Worm (Caenorhabditis elegans) whole organism, L1 larva: Measurements from ENCODE around the gene ZK1128.7.

ENCODE experiments used
- C34B4.2 ChIP-seq: sonication (generic microtip); optimal IDR thresholded peaks from 2 replicates; lab custom pipeline; 2017; ENCODE audit warnings: mild to moderate bottlenecking, missing genetic modification characterization, missing compliant biosample characterization
- ama-1 ChIP-seq: fragments of 150-350 bp; optimal IDR thresholded peaks from 2 replicates; lab custom pipeline; 2014
- fkh-10 ChIP-seq: sonication (generic microtip); optimal IDR thresholded peaks from 2 replicates; lab custom pipeline; 2017; ENCODE audit warnings: missing biosample characterization, missing genetic modification reagents, missing genetic modification characterization
- grh-1 ChIP-seq: fragments of 200-800 bp; sonication (Bioruptor generic); IDR thresholded peaks from 2 replicates; pipeline ENCODE4 v1.3.6; 2022; ENCODE audit warnings: missing genetic modification reagents, missing genetic modification characterization, missing compliant biosample characterization
- mdl-1 ChIP-seq, 2 experiments: fragments of 150-350 bp; optimal IDR thresholded peaks; 2 replicates each; lab custom pipeline; 2014 to 2017; ENCODE audit warnings: missing biosample characterization in 2 of 2, missing genetic modification characterization in 2 of 2, inconsistent platforms in 1 of 2
- nhr-237 ChIP-seq: fragments of 150-350 bp; optimal IDR thresholded peaks from 2 replicates; lab custom pipeline; 2014; ENCODE audit warnings: missing biosample characterization, missing genetic modification characterization
- nhr-28 ChIP-seq: fragments of 150-350 bp; optimal IDR thresholded peaks from 2 replicates; lab custom pipeline; 2014; ENCODE audit warnings: missing biosample characterization, missing genetic modification characterization
- snu-23 ChIP-seq: sonication (generic microtip); optimal IDR thresholded peaks from 2 replicates; lab custom pipeline; 2016; ENCODE audit warnings: missing genetic modification characterization, missing compliant biosample characterization
- unc-130 ChIP-seq: fragments of 150-350 bp; optimal IDR thresholded peaks from 2 replicates; lab custom pipeline; 2017; ENCODE audit warnings: missing biosample characterization, missing genetic modification characterization, inconsistent platforms
- unc-62 ChIP-seq: fragments of 150-350 bp; optimal IDR thresholded peaks from 2 replicates; lab custom pipeline; 2014; ENCODE audit warnings: missing biosample characterization, missing genetic modification reagents, missing genetic modification characterization

ce11 chrIII:10154993-10155392 is 18.2 kb downstream of the ZK1128.7 start:
- no peak for TF ChIP-seq nhr-28 (tag; lab: Kevin White, UChicago)
- TF ChIP-seq grh-1 (GFP tag; lab: Robert Waterston, UW), result no peak
- TF ChIP-seq mdl-1 (tag; optimal IDR thresholded peaks at IDR 0.05; lab: Kevin White, UChicago), result no peak
- TF ChIP-seq unc-130 (tag; lab: Kevin White, UChicago), result no peak
- TF ChIP-seq unc-62 (GFP tag; lab: Kevin White, UChicago), result no peak
- TF ChIP-seq nhr-237 (tag; lab: Kevin White, UChicago), result no peak
- TF ChIP-seq ama-1 (lab: Kevin White, UChicago), result no peak
- TF ChIP-seq C34B4.2 (tag; lab: Kevin White, UChicago), result no peak
- no peak for TF ChIP-seq fkh-10 (GFP tag; lab: Kevin White, UChicago)
- peak; percentile 15 for TF ChIP-seq snu-23 (GFP tag; lab: Kevin White, UChicago)
